Worm (Caenorhabditis elegans) whole organism, L1 larva: Measurements from ENCODE around the gene ZC239.14.

Source experiments
- Y116A8C.19 ChIP-seq: sonication (generic microtip); optimal IDR thresholded peaks from 2 replicates; lab custom pipeline; 2016; ENCODE audit warnings: missing compliant biosample characterization, missing genetic modification characterization, borderline replicate concordance
- blmp-1 ChIP-seq: fragments of 150-350 bp; optimal IDR thresholded peaks from 2 replicates; lab custom pipeline; 2014; ENCODE audit warnings: missing biosample characterization, missing genetic modification characterization
- ceh-63 ChIP-seq: fragments of 200-800 bp; sonication (Bioruptor generic); optimal IDR thresholded peaks from 2 replicates; lab custom pipeline; 2018; ENCODE audit warnings: mild to moderate bottlenecking, missing genetic modification characterization, missing compliant biosample characterization
- ceh-82 ChIP-seq, 3 experiments: fragments of 150-350 bp in 1 of 3; sonication (generic microtip) in 2 of 3; optimal IDR thresholded peaks; 2 replicates each; lab custom pipeline; 2014 to 2017; ENCODE audit warnings: missing biosample characterization in 3 of 3, missing genetic modification characterization in 3 of 3
- ceh-88 ChIP-seq: fragments of 200-800 bp; sonication (Bioruptor generic); IDR thresholded peaks from 2 replicates; pipeline ENCODE4 v1.3.6; 2022; ENCODE audit warnings: missing genetic modification characterization, missing compliant biosample characterization
- ces-1 ChIP-seq: fragments of 150-350 bp; optimal IDR thresholded peaks from 2 replicates; lab custom pipeline; 2014; ENCODE audit warnings: missing biosample characterization, missing genetic modification reagents, missing genetic modification characterization
- dpl-1 ChIP-seq, 3 experiments: fragments of 150-350 bp in 2 of 3; sonication (generic microtip) in 1 of 3; optimal IDR thresholded peaks; 2 replicates each; lab custom pipeline; 2014 to 2017; ENCODE audit warnings: missing biosample characterization in 3 of 3, missing genetic modification characterization in 3 of 3, missing genetic modification reagents in 3 of 3
- dsc-1 ChIP-seq: sonication (generic microtip); optimal IDR thresholded peaks from 2 replicates; lab custom pipeline; 2016; ENCODE audit warnings: mild to moderate bottlenecking, missing genetic modification characterization, missing compliant biosample characterization
- efl-1 ChIP-seq, 4 experiments: fragments of 150-350 bp; optimal IDR thresholded peaks in 3 of 4; peaks in 1 of 4; 1 replicate in 1 of 4; 2 replicates in 3 of 4; lab custom pipeline; 2014; ENCODE audit warnings: missing biosample characterization in 2 of 4, missing genetic modification characterization in 2 of 4, missing genetic modification reagents in 2 of 4
- efl-3 ChIP-seq: fragments of 200-800 bp; sonication (Bioruptor generic); optimal IDR thresholded peaks from 2 replicates; lab custom pipeline; 2018; ENCODE audit warnings: mild to moderate bottlenecking, missing genetic modification characterization, missing compliant biosample characterization
- egl-13 ChIP-seq: sonication (generic microtip); optimal IDR thresholded peaks from 2 replicates; lab custom pipeline; 2016; ENCODE audit warnings: missing genotype, missing genetic modification reagents, missing genetic modification characterization, missing compliant biosample characterization
- egl-27 ChIP-seq, 2 experiments: fragments of 150-350 bp in 1 of 2; sonication (generic microtip); optimal IDR thresholded peaks; 3 replicates each; lab custom pipeline; 2017 to 2018; ENCODE audit warnings: missing biosample characterization in 2 of 2, missing genetic modification characterization in 2 of 2, missing genetic modification reagents in 2 of 2
- elt-2 ChIP-seq: sonication (generic microtip); optimal IDR thresholded peaks from 2 replicates; lab custom pipeline; 2016; ENCODE audit warnings: missing genetic modification characterization, mild to moderate bottlenecking, inconsistent platforms, missing compliant biosample characterization, missing genetic modification reagents
- ets-5 ChIP-seq: fragments of 200-800 bp; sonication (Bioruptor generic); IDR thresholded peaks from 2 replicates; pipeline ENCODE4 v1.3.6; 2022; ENCODE audit warnings: missing genetic modification characterization, missing compliant biosample characterization
- fkh-10 ChIP-seq: sonication (generic microtip); optimal IDR thresholded peaks from 2 replicates; lab custom pipeline; 2017; ENCODE audit warnings: missing biosample characterization, missing genetic modification reagents, missing genetic modification characterization
- hlh-17 ChIP-seq: fragments of 200-800 bp; sonication (Bioruptor generic); optimal IDR thresholded peaks from 2 replicates; lab custom pipeline; 2018; ENCODE audit warnings: missing genetic modification characterization, mild to moderate bottlenecking, missing compliant biosample characterization, moderate library complexity, borderline replicate concordance
- lin-13 ChIP-seq: fragments of 150-350 bp; optimal IDR thresholded peaks from 2 replicates; lab custom pipeline; 2014; ENCODE audit warnings: missing biosample characterization, missing genetic modification reagents, missing genetic modification characterization
- lin-14 ChIP-seq: fragments of 200-800 bp; sonication (Bioruptor generic); optimal IDR thresholded peaks from 2 replicates; lab custom pipeline; 2018; ENCODE audit warnings: mild to moderate bottlenecking, missing genetic modification characterization, moderate library complexity, missing compliant biosample characterization
- lin-15B ChIP-seq: fragments of 150-350 bp; sonication (generic microtip); optimal IDR thresholded peaks from 3 replicates; lab custom pipeline; 2014; ENCODE audit warnings: missing biosample characterization, missing genetic modification characterization
- lin-35 ChIP-seq, 2 experiments: fragments of 150-350 bp; optimal IDR thresholded peaks; 2 replicates each; lab custom pipeline; 2014; ENCODE audit warnings: missing biosample characterization in 2 of 2, missing genetic modification characterization in 2 of 2, missing genetic modification reagents in 2 of 2
- lir-3 ChIP-seq: sonication (generic microtip); optimal IDR thresholded peaks from 2 replicates; lab custom pipeline; 2016; ENCODE audit warnings: mild to moderate bottlenecking, missing genetic modification characterization, moderate library complexity, missing compliant biosample characterization; ENCODE audit not compliant: poor library complexity
- lsy-2 ChIP-seq, 2 experiments: fragments of 150-350 bp; optimal IDR thresholded peaks; 2 replicates each; lab custom pipeline; 2014; ENCODE audit warnings: missing biosample characterization in 2 of 2, missing genetic modification characterization in 2 of 2
- mep-1 ChIP-seq: fragments of 150-350 bp; optimal IDR thresholded peaks from 2 replicates; lab custom pipeline; 2014; ENCODE audit warnings: missing biosample characterization, missing genetic modification characterization
- nhr-20 ChIP-seq: sonication (generic microtip); optimal IDR thresholded peaks from 2 replicates; lab custom pipeline; 2016; ENCODE audit warnings: mild to moderate bottlenecking, missing genetic modification characterization, missing compliant biosample characterization
- nhr-237 ChIP-seq: fragments of 150-350 bp; optimal IDR thresholded peaks from 2 replicates; lab custom pipeline; 2014; ENCODE audit warnings: missing biosample characterization, missing genetic modification characterization
- nhr-77 ChIP-seq: fragments of 150-350 bp; optimal IDR thresholded peaks from 2 replicates; lab custom pipeline; 2014; ENCODE audit warnings: missing biosample characterization, missing genetic modification characterization
- nhr-84 ChIP-seq: sonication (generic microtip); optimal IDR thresholded peaks from 2 replicates; lab custom pipeline; 2017; ENCODE audit warnings: missing biosample characterization, missing genetic modification characterization
- nhr-85 ChIP-seq: sonication (generic microtip); peaks from one replicate; lab custom pipeline; 2016; ENCODE audit warnings: missing genetic modification characterization, inconsistent platforms, missing compliant biosample characterization
- rnt-1 ChIP-seq: sonication (generic microtip); optimal IDR thresholded peaks from 2 replicates; lab custom pipeline; 2016; ENCODE audit warnings: mild to moderate bottlenecking, missing genetic modification characterization, moderate library complexity, missing compliant biosample characterization
- snpc-4 ChIP-seq: fragments of 150-350 bp; optimal IDR thresholded peaks from 2 replicates; lab custom pipeline; 2014; ENCODE audit warnings: missing biosample characterization, missing genetic modification characterization
- snu-23 ChIP-seq: sonication (generic microtip); optimal IDR thresholded peaks from 2 replicates; lab custom pipeline; 2016; ENCODE audit warnings: missing genetic modification characterization, missing compliant biosample characterization
- swsn-7 ChIP-seq: sonication (generic microtip); optimal IDR thresholded peaks from 2 replicates; lab custom pipeline; 2016; ENCODE audit warnings: missing genetic modification characterization, missing compliant biosample characterization
- tlp-1 ChIP-seq: fragments of 150-350 bp; optimal IDR thresholded peaks from 2 replicates; lab custom pipeline; 2014; ENCODE audit warnings: missing biosample characterization, missing genetic modification characterization
- unc-130 ChIP-seq: fragments of 150-350 bp; optimal IDR thresholded peaks from 2 replicates; lab custom pipeline; 2017; ENCODE audit warnings: missing biosample characterization, missing genetic modification characterization, inconsistent platforms
- unc-62 ChIP-seq: fragments of 150-350 bp; optimal IDR thresholded peaks from 2 replicates; lab custom pipeline; 2014; ENCODE audit warnings: missing biosample characterization, missing genetic modification reagents, missing genetic modification characterization
- unc-98 ChIP-seq: fragments of 200-800 bp; sonication (Bioruptor generic); IDR thresholded peaks from 2 replicates; pipeline ENCODE4 v1.3.6; 2022; ENCODE audit warnings: missing genetic modification characterization, missing compliant biosample characterization
- vab-15 ChIP-seq: sonication (generic microtip); optimal IDR thresholded peaks from 2 replicates; lab custom pipeline; 2017; ENCODE audit warnings: missing genotype, mild to moderate bottlenecking, missing genetic modification characterization, missing compliant biosample characterization
- xbp-1 ChIP-seq: sonication (generic microtip); optimal IDR thresholded peaks from 2 replicates; lab custom pipeline; 2016; ENCODE audit warnings: missing genetic modification characterization, missing compliant biosample characterization
- zag-1 ChIP-seq: fragments of 150-350 bp; optimal IDR thresholded peaks from 2 replicates; lab custom pipeline; 2014; ENCODE audit warnings: missing biosample characterization, missing genetic modification characterization
- zip-4 ChIP-seq: fragments of 200-800 bp; sonication (Bioruptor generic); optimal IDR thresholded peaks from 2 replicates; lab custom pipeline; 2018; ENCODE audit warnings: mild to moderate bottlenecking, missing genetic modification characterization, moderate library complexity, missing compliant biosample characterization

The ZC239.14 gene

DNA sequence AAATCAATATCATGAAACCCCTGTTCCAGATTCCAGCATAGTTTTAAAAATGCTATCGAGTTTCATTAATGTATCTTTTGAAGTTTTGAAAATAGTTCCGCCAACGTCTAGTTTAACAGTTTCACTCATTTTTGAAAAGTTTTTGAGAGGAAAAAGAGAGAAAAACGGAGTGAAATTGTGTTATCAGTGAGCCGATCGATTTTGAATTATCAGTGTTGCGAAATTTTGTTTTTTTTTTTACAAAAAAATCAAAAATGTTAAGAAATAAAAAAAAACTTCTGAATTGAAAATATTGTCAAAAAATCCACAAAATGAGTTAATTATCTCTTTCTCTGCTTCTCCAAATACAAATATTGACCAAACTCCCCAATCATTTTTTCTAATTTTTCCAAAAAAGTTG, 852 bp upstream of the ZC239.14 start, which contains the start of gene ZC239.13:
TSS of gene ZC239.13 (minus strand) at position 154 of the 400 bp plus-strand sequence.
- TF ChIP-seq lir-3 (tag; lab: Kevin White, UChicago) = no peak
- no peak for TF ChIP-seq Y116A8C.19 (tag; lab: Kevin White, UChicago)
- no peak for TF ChIP-seq hlh-17 (GFP tag; lab: Kevin White, UChicago)
- no peak for TF ChIP-seq egl-13 (tag; lab: Kevin White, UChicago)
- no peak for TF ChIP-seq snpc-4 (tag; lab: Kevin White, UChicago)
- peak; percentile 21 for TF ChIP-seq elt-2
- TF ChIP-seq mep-1 (tag; lab: Kevin White, UChicago) = no peak
- TF ChIP-seq, all 84 proteins: peak for 1

DNA sequence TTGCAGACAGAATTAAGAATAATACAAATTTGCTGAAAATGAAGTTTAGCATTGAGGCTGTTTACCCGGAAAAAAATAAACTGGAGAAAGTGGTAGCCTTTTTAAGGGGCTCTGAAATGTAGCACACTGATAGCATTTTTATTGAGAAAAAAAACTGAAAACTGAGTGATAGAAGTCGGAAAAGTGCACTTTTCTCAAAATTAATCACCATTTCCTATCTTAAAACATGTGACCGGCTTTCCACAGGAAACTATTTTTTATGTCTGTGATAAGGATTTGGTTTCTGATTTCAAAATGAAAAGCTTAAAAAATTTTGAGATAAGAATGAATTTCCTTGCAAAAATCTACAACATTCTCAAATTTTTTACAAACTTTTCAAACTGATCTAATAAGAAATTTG, 1.1 kb downstream of the ZC239.14 start, which contains the start of gene ZC239.22:
TSS of gene ZC239.22 (minus strand) at position 101 of the 400 bp plus-strand sequence.
- no peak for TF ChIP-seq ets-5 (GFP tag; lab: Robert Waterston, UW)
- TF ChIP-seq nhr-20 = no peak
- no peak for TF ChIP-seq mep-1 (tag; lab: Kevin White, UChicago)
- no peak for TF ChIP-seq unc-130 (tag; lab: Kevin White, UChicago)
- TF ChIP-seq rnt-1 (tag; lab: Kevin White, UChicago) = no peak
- TF ChIP-seq, all 84 proteins: peak for 0

DNA sequence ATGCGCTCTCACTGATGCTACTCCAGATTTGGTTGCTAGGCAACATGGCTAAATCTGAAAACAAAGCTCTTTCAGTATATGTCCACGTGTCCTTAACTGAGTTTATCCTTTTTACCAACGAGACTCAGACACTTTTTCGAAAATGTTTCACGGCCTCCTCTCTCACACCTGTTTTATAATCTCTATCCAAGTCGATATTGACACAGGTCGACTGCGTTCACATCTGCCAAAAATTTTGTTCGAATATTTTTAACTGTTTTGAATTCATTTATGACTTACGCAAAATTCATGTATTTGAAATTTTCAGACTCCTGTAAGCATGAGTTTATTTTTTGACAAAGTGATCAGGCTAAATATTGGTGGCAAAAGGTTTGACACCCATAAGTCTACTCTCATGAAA, 6.1 kb downstream of the ZC239.14 start, which contains the start of gene ZC239.3:
TSS of gene ZC239.3 (plus strand) at position 301 of the 400 bp plus-strand sequence.
- TF ChIP-seq xbp-1 (tag; lab: Kevin White, UChicago) = peak; percentile 23

DNA sequence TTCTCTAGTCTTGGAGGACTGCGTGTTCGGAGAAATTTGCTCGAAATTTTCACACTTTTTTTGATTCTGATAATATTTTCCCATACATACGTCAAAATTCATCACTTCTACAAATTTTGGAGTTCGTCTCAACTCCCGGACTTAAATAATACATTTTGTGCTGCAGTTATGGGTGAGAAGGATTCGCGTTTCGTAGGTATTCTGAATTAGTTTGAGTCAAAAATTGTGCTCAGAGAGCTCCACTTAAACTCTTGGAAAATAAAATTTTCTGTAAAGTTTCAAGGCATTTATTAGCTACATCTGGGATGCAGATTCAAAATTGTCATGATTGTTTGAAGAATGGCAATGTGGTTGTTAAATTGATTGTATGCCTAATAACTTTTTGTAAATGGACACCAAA, 7.9 kb downstream of the ZC239.14 start, which contains the start of gene ZC239.4:
TSS of gene ZC239.4 (plus strand) at position 301 of the 400 bp plus-strand sequence.
- TF ChIP-seq dpl-1 (GFP tag; optimal IDR thresholded peaks at IDR 0.05; lab: Kevin White, UChicago) (no peak), vab-15 (tag; lab: Kevin White, UChicago) (no peak), tlp-1 (tag; lab: Kevin White, UChicago) (no peak), egl-27 (tag; optimal IDR thresholded peaks at IDR 0.05; lab: Kevin White, UChicago) (no peak), ces-1 (GFP tag; lab: Kevin White, UChicago) (no peak), egl-13 (tag; lab: Kevin White, UChicago) (no peak), hlh-17 (GFP tag; lab: Kevin White, UChicago) (no peak)

DNA sequence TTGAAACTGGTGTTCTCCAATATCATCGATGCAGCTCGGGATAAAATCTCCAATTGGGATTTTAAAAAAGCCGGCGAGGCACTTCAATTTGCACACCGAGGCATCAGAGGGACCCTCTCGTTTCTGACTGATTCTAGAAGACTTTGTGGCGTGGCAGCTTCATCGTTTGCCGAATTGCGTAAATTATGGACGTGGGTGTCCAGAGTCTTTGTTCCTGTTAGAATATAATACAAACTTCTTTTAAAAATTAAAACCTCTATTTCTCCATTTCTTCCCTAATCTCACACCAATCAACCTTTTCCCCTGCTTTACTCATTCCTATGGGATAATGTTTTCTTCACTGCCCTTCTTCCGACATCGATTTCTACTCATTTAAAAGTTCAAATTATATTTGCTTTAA, 11.5 kb downstream of the ZC239.14 start, which contains the start of gene ZC239.5:
TSS of gene ZC239.5 (plus strand) at position 301 of the 400 bp plus-strand sequence.
- TF ChIP-seq dpl-1 (GFP tag; optimal IDR thresholded peaks at IDR 0.05; lab: Kevin White, UChicago) (no peak), fkh-10 (GFP tag; lab: Kevin White, UChicago) (no peak), lin-13 (GFP tag; lab: Kevin White, UChicago) (no peak), egl-27 (tag; optimal IDR thresholded peaks at IDR 0.05; lab: Kevin White, UChicago) (no peak), unc-98 (no peak), nhr-84 (tag; lab: Kevin White, UChicago) (no peak), ces-1 (GFP tag; lab: Kevin White, UChicago) (no peak), efl-3 (GFP tag; lab: Kevin White, UChicago) (no peak)

DNA sequence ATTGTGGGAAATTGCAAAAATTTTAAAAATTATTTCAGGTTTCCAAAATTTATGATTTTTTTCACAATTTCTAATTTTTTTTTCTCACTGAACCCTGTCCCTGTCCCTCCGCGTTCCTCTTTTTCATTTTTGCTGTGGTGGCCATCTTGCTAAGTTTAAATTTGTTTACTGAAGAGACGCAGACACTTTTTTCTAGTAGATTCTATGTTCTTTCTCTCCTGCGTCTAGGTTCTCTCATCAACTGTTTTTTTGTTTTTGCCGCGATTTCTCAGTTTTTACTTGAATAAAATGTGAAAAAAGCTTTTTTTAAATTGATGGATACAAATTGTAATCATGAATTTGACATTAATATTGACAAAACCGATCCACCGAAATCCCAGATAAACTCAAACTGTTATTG, 12.6 kb downstream of the ZC239.14 start, which contains the start of gene ZC239.6:
TSS of gene ZC239.6 (plus strand) at position 381 of the 400 bp plus-strand sequence.
- TF ChIP-seq zip-4 (GFP tag; lab: Kevin White, UChicago) = no peak
- no peak for TF ChIP-seq zag-1 (tag; lab: Kevin White, UChicago)
- TF ChIP-seq swsn-7 (tag; lab: Kevin White, UChicago) = peak; percentile 43
- TF ChIP-seq ceh-88 (GFP tag; lab: Robert Waterston, UW) = no peak
- TF ChIP-seq snu-23 (GFP tag; lab: Kevin White, UChicago) = peak; percentile 68
- peak in 1 of 3 experiments; percentile 5 for TF ChIP-seq ceh-82 (tag; optimal IDR thresholded peaks at IDR 0.05; lab: Kevin White, UChicago)
- peak; percentile 69 for TF ChIP-seq lin-14 (GFP tag; lab: Kevin White, UChicago)
- TF ChIP-seq nhr-85 (tag; lab: Kevin White, UChicago) = peak; percentile 46
- no peak for TF ChIP-seq unc-130 (tag; lab: Kevin White, UChicago)
- TF ChIP-seq lin-35 (GFP tag; optimal IDR thresholded peaks at IDR 0.05; lab: Kevin White, UChicago) = peak in 1 of 2 experiments; percentile 8
- no peak for TF ChIP-seq ceh-63
- TF ChIP-seq nhr-20 = peak; percentile 50
- TF ChIP-seq lsy-2 (tag; optimal IDR thresholded peaks at IDR 0.05; lab: Kevin White, UChicago) = peak; percentile 23 to 51
- no peak for TF ChIP-seq unc-62 (GFP tag; lab: Kevin White, UChicago)
- no peak for TF ChIP-seq nhr-237
- no peak for TF ChIP-seq dsc-1 (tag; lab: Kevin White, UChicago)
- no peak for TF ChIP-seq ets-5 (GFP tag; lab: Robert Waterston, UW)
- peak; percentile 39 to 42 for TF ChIP-seq efl-1 (optimal IDR thresholded peaks at IDR 0.05; lab: Kevin White, UChicago)
- TF ChIP-seq efl-1 (GFP tag; optimal IDR thresholded peaks at IDR 0.05 in 1 of 2; lab: Kevin White, UChicago) = peak; percentile 41 to 84
- peak; percentile 17 for TF ChIP-seq blmp-1 (tag; lab: Kevin White, UChicago)
- TF ChIP-seq nhr-77 (tag; lab: Kevin White, UChicago) = no peak
- no peak for TF ChIP-seq lin-15B (tag; lab: Kevin White, UChicago)
